Worm (Caenorhabditis elegans): ENCODE data around the gene cox-17.

DNA sequence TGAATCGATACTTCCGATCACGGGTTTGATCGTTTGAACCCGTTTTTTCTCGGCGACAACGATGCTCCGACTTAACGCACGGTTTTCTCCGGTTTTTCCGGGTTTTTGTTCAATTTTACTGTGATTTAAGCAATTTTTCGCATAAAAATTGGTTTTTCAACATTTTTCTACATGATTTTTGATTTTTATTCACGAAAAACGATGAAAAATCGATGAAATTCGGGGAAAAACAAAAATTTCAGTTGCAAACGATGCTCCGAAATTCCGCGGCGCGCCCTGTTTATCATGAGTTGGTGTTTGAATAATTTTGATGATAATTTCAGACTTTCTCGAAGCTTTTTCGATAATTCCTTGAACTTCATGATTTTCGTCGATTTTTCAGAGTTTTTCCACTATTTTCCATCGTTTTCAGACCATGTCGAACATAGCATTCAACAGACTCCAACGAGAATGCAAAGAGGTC lies 2.3 kb upstream of the cox-17 start, which contains the start of gene ubc-20:
- TF ChIP-seq pha-4 (tag; optimal IDR thresholded peaks at IDR 0.05) = no peak
- TF ChIP-seq ceh-24 (tag; optimal IDR thresholded peaks at IDR 0.05) = no peak
- TF ChIP-seq fkh-10 (GFP tag; optimal IDR thresholded peaks at IDR 0.05) = no peak
- no peak for TF ChIP-seq ceh-45 (GFP tag; IDR thresholded peaks at IDR 0.05)
- TF ChIP-seq ama-1 (optimal IDR thresholded peaks at IDR 0.05) = no peak
- TF ChIP-seq F13H6.1 (tag; optimal IDR thresholded peaks at IDR 0.05) = no peak
- no peak for TF ChIP-seq fkh-6 (tag; optimal IDR thresholded peaks at IDR 0.05)
- no peak for TF ChIP-seq unc-55 (GFP tag; optimal IDR thresholded peaks at IDR 0.05)
- TF ChIP-seq ceh-19 (GFP tag; optimal IDR thresholded peaks at IDR 0.05) = no peak
- no peak for TF ChIP-seq gmeb-2 (tag; optimal IDR thresholded peaks at IDR 0.05)
